Fruit fly (Drosophila melanogaster) whole organism, embryonic: ENCODE data around the gene mGluR.

Source experiments
- Atf-2 ChIP-seq: fragments of 200-800 bp; sonication (Bioruptor generic); optimal IDR thresholded peaks from 2 replicates; lab custom pipeline; 2016; ENCODE audit warnings: missing biosample characterization, missing genetic modification characterization
- Blimp-1 ChIP-seq: fragments of 200-800 bp; sonication (Bioruptor generic); optimal IDR thresholded peaks from 3 replicates; lab custom pipeline; 2018; ENCODE audit warnings: missing biosample characterization, missing genetic modification characterization, mild to moderate bottlenecking, moderate library complexity, missing genetic modification reagents
- Bteb2 ChIP-seq: fragments of 200-800 bp; sonication (Bioruptor generic); optimal IDR thresholded peaks from 2 replicates; lab custom pipeline; 2016; ENCODE audit warnings: missing biosample characterization, missing genetic modification characterization
- CG10274 ChIP-seq: fragments of 200-800 bp; sonication (Bioruptor generic); optimal IDR thresholded peaks from 3 replicates; lab custom pipeline; 2017; ENCODE audit warnings: missing biosample characterization, mild to moderate bottlenecking, missing genetic modification characterization
- CG10565 ChIP-seq: fragments of 200-800 bp; sonication (Bioruptor generic); optimal IDR thresholded peaks from 3 replicates; lab custom pipeline; 2016; ENCODE audit warnings: missing biosample characterization, mild to moderate bottlenecking, missing genetic modification characterization
- CG14965 ChIP-seq: fragments of 200-800 bp; sonication (Bioruptor generic); optimal IDR thresholded peaks from 2 replicates; lab custom pipeline; 2016; ENCODE audit warnings: missing biosample characterization, missing genetic modification characterization, borderline replicate concordance
- CG15073 ChIP-seq: fragments of 200-800 bp; sonication (Bioruptor generic); optimal IDR thresholded peaks from 2 replicates; lab custom pipeline; 2016; ENCODE audit warnings: missing biosample characterization, missing genetic modification characterization
- CG15514 ChIP-seq: fragments of 200-800 bp; sonication (Bioruptor generic); optimal IDR thresholded peaks from 3 replicates; lab custom pipeline; 2017; ENCODE audit warnings: missing biosample characterization, missing genetic modification characterization, mild to moderate bottlenecking, moderate library complexity, missing genetic modification reagents
- CG1603 ChIP-seq: fragments of 200-800 bp; sonication (Bioruptor generic); optimal IDR thresholded peaks from 2 replicates; lab custom pipeline; 2019; ENCODE audit warnings: missing biosample characterization, mild to moderate bottlenecking, missing genetic modification characterization, moderate library complexity
- CG17361 ChIP-seq: fragments of 200-800 bp; sonication (Bioruptor generic); IDR thresholded peaks from 3 replicates; pipeline ENCODE4 v1.3.6; 2022; ENCODE audit warnings: missing biosample characterization, missing genetic modification characterization
- CG1832 ChIP-seq: fragments of 200-800 bp; sonication (Bioruptor generic); optimal IDR thresholded peaks from 2 replicates; lab custom pipeline; 2017; ENCODE audit warnings: missing biosample characterization, mild to moderate bottlenecking, missing genetic modification characterization, inconsistent platforms
- CG18764 ChIP-seq: fragments of 200-800 bp; sonication (Bioruptor generic); optimal IDR thresholded peaks from 3 replicates; lab custom pipeline; 2016; ENCODE audit warnings: missing biosample characterization, missing genetic modification characterization
- CG2199 ChIP-seq: fragments of 200-800 bp; sonication (Bioruptor generic); IDR thresholded peaks from 3 replicates; pipeline ENCODE4 v1.3.6; 2022; ENCODE audit warnings: missing biosample characterization, missing genetic modification characterization
- CG2202 ChIP-seq: fragments of 200-800 bp; sonication (Bioruptor generic); optimal IDR thresholded peaks from 2 replicates; lab custom pipeline; 2018; ENCODE audit warnings: missing biosample characterization, mild to moderate bottlenecking, missing genetic modification characterization
- CG2712 ChIP-seq: fragments of 200-800 bp; optimal IDR thresholded peaks from 3 replicates; lab custom pipeline; 2019; ENCODE audit warnings: missing biosample characterization, mild to moderate bottlenecking, missing genetic modification characterization, moderate library complexity
- CG30020 ChIP-seq: fragments of 200-800 bp; optimal IDR thresholded peaks from 2 replicates; lab custom pipeline; 2019; ENCODE audit warnings: missing biosample characterization, mild to moderate bottlenecking, missing genetic modification characterization, moderate library complexity
- CG4617 ChIP-seq: fragments of 200-800 bp; sonication (Bioruptor generic); optimal IDR thresholded peaks from 3 replicates; lab custom pipeline; 2016; ENCODE audit warnings: missing biosample characterization, missing genetic modification characterization, borderline replicate concordance
- CG7271 ChIP-seq: fragments of 200-800 bp; sonication (Bioruptor generic); optimal IDR thresholded peaks from 2 replicates; lab custom pipeline; 2018; ENCODE audit warnings: missing biosample characterization, mild to moderate bottlenecking, missing genetic modification characterization, moderate library complexity
- CG7987 ChIP-seq: fragments of 200-800 bp; sonication (Bioruptor generic); optimal IDR thresholded peaks from 2 replicates; lab custom pipeline; 2018; ENCODE audit warnings: missing biosample characterization, mild to moderate bottlenecking, missing genetic modification characterization, moderate library complexity
- CG9609 ChIP-seq: fragments of 200-800 bp; sonication (Bioruptor generic); optimal IDR thresholded peaks from 3 replicates; lab custom pipeline; 2016; ENCODE audit warnings: missing biosample characterization, missing genetic modification characterization
- Camta ChIP-seq: fragments of 200-800 bp; sonication (Bioruptor generic); optimal IDR thresholded peaks from 2 replicates; lab custom pipeline; 2016; ENCODE audit warnings: missing biosample characterization, missing genetic modification characterization
- D19A ChIP-seq: fragments of 200-800 bp; optimal IDR thresholded peaks from 3 replicates; lab custom pipeline; 2019; ENCODE audit warnings: missing biosample characterization, mild to moderate bottlenecking, missing genetic modification characterization, moderate library complexity
- Dref ChIP-seq: fragments of 200-800 bp; sonication (Bioruptor generic); IDR thresholded peaks from 2 replicates; pipeline ENCODE4 v1.3.6; 2022; ENCODE audit warnings: missing biosample characterization, missing genetic modification characterization
- Ets97D ChIP-seq: fragments of 200-800 bp; sonication (Bioruptor generic); optimal IDR thresholded peaks from 3 replicates; lab custom pipeline; 2016; ENCODE audit warnings: missing biosample characterization, missing genetic modification characterization
- Kr ChIP-seq: fragments of 200-800 bp; sonication (Bioruptor generic); optimal IDR thresholded peaks from 2 replicates; lab custom pipeline; 2017; ENCODE audit warnings: missing biosample characterization, mild to moderate bottlenecking, missing genetic modification characterization
- MBD-R2 ChIP-seq: fragments of 200-800 bp; sonication (Bioruptor generic); IDR thresholded peaks from 2 replicates; pipeline ENCODE4 v1.3.6; 2022; ENCODE audit warnings: missing biosample characterization, missing genetic modification characterization
- NC2α ChIP-seq: fragments of 200-800 bp; sonication (Bioruptor generic); optimal IDR thresholded peaks from 2 replicates; lab custom pipeline; 2016; ENCODE audit warnings: missing biosample characterization, missing genetic modification characterization
- Rfx ChIP-seq: fragments of 200-800 bp; sonication (Bioruptor generic); IDR thresholded peaks from 2 replicates; pipeline ENCODE4 v1.3.6; 2022; ENCODE audit warnings: missing biosample characterization, missing genetic modification characterization
- amos ChIP-seq: fragments of 200-800 bp; sonication (Bioruptor generic); IDR thresholded peaks from 2 replicates; pipeline ENCODE4 v1.3.6; 2022; ENCODE audit warnings: missing biosample characterization, missing genetic modification characterization; ENCODE audit not compliant: partially characterized antibody
- croc ChIP-seq: fragments of 200-800 bp; sonication (Bioruptor generic); conservative IDR thresholded peaks from 3 replicates; pipeline ENCODE4 v1.3.6; 2022; ENCODE audit warnings: missing biosample characterization, missing genetic modification characterization
- emc ChIP-seq: fragments of 200-800 bp; sonication (Bioruptor generic); optimal IDR thresholded peaks from 2 replicates; lab custom pipeline; 2016; ENCODE audit warnings: missing biosample characterization, missing genetic modification characterization
- en ChIP-seq: fragments of 200-800 bp; sonication (Bioruptor generic); optimal IDR thresholded peaks from 2 replicates; lab custom pipeline; 2016; ENCODE audit warnings: missing biosample characterization, missing genetic modification characterization
- eve ChIP-seq, 2 experiments: fragments of >200 bp; optimal IDR thresholded peaks; 2 replicates each; lab custom pipeline; 2017; ENCODE audit warnings: missing biosample characterization in 2 of 2, missing genetic modification characterization in 2 of 2
- fru ChIP-seq: fragments of >200 bp; optimal IDR thresholded peaks from 2 replicates; lab custom pipeline; 2017
- ind ChIP-seq: fragments of 200-800 bp; sonication (Bioruptor generic); optimal IDR thresholded peaks from 3 replicates; lab custom pipeline; 2016; ENCODE audit warnings: missing biosample characterization, missing genetic modification characterization
- lbe ChIP-seq: fragments of 200-800 bp; sonication (Bioruptor generic); optimal IDR thresholded peaks from 2 replicates; lab custom pipeline; 2016; ENCODE audit warnings: missing biosample characterization, mild to moderate bottlenecking, missing genetic modification characterization
- lov ChIP-seq, 2 experiments: fragments of 200-800 bp in 1 of 2; fragments of >200 bp in 1 of 2; sonication (Bioruptor generic) in 1 of 2; IDR thresholded peaks in 1 of 2; optimal IDR thresholded peaks in 1 of 2; 2 replicates in 1 of 2; 3 replicates in 1 of 2; pipeline versions ENCODE4 v1.3.6 to Lab custom; 2017 to 2022; ENCODE audit warnings: missing biosample characterization in 1 of 2, missing genetic modification characterization in 1 of 2
- mirr ChIP-seq: fragments of 200-800 bp; sonication (Bioruptor generic); optimal IDR thresholded peaks from 3 replicates; lab custom pipeline; 2018; ENCODE audit warnings: missing biosample characterization, mild to moderate bottlenecking, missing genetic modification characterization
- p53 ChIP-seq: fragments of 200-800 bp; sonication (Bioruptor generic); optimal IDR thresholded peaks from 2 replicates; lab custom pipeline; 2016; ENCODE audit warnings: missing biosample characterization, missing genetic modification characterization
- pho ChIP-seq: fragments of 200-800 bp; sonication (Bioruptor generic); optimal IDR thresholded peaks from 2 replicates; lab custom pipeline; 2016; ENCODE audit warnings: missing biosample characterization, missing genetic modification characterization
- repo ChIP-seq: fragments of 200-800 bp; sonication (Bioruptor generic); optimal IDR thresholded peaks from 2 replicates; lab custom pipeline; 2016; ENCODE audit warnings: missing biosample characterization, missing genetic modification characterization
- row ChIP-seq: fragments of 200-800 bp; sonication (Bioruptor generic); IDR thresholded peaks from 3 replicates; pipeline ENCODE4 v1.3.6; 2022; ENCODE audit warnings: missing biosample characterization, missing genetic modification characterization
- twi ChIP-seq: fragments of 200-800 bp; optimal IDR thresholded peaks from 2 replicates; lab custom pipeline; 2019; ENCODE audit warnings: missing biosample characterization, mild to moderate bottlenecking, missing genetic modification characterization, moderate library complexity
- vvl ChIP-seq: fragments of 200-800 bp; sonication (Bioruptor generic); IDR thresholded peaks from 2 replicates; pipeline ENCODE4 v1.3.6; 2022; ENCODE audit warnings: missing biosample characterization, missing genetic modification characterization
- zf30C ChIP-seq: fragments of 200-800 bp; sonication (Bioruptor generic); optimal IDR thresholded peaks from 3 replicates; lab custom pipeline; 2018; ENCODE audit warnings: missing biosample characterization, mild to moderate bottlenecking, missing genetic modification characterization

mGluR gene

DNA sequence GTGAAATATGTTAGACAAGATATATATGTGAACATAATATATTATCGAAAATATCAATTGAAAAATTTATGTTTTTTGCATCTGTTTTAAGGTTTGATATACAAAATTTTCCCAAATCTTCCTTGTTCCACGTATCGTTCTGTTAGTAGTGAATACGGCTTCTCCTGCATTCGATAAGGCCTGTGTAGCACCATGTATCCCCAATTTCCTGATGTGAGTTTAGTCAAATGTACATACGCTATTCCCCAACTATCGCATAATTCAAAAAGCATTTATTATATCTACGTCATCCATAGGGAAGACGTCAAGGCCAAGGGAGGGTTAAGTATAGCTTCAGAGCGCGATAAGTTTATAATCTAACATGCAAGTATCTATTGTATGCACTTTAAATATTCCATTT, 32.0 kb upstream of the mGluR start (continued):
- peak; percentile 81 for TF ChIP-seq CG2199 (GFP tag; lab: Robert Waterston, UW)
- TF ChIP-seq Camta, result no peak
- no peak for TF ChIP-seq CG7271 (tag; lab: Kevin White, UChicago)
- no peak for TF ChIP-seq CG14965 (GFP tag; lab: Kevin White, UChicago)
- no peak for TF ChIP-seq CG10565 (GFP tag; lab: Kevin White, UChicago)
- TF ChIP-seq emc, result no peak
- no peak for TF ChIP-seq Blimp-1
- TF ChIP-seq CG2202, result no peak
- TF ChIP-seq Kr (GFP tag; lab: Kevin White, UChicago), result no peak
- no peak for TF ChIP-seq en (GFP tag; lab: Kevin White, UChicago)
- no peak for TF ChIP-seq twi
- no peak for TF ChIP-seq vvl (GFP tag; lab: Robert Waterston, UW)
- no peak for TF ChIP-seq mirr (GFP tag; lab: Kevin White, UChicago)
- TF ChIP-seq Dref, result no peak
- TF ChIP-seq Rfx (GFP tag; lab: Robert Waterston, UW), result no peak
- TF ChIP-seq CG10274 (GFP tag; lab: Kevin White, UChicago), result no peak
- peak; percentile 1 for TF ChIP-seq CG4617 (GFP tag; lab: Kevin White, UChicago)
- TF ChIP-seq pho, result no peak
- no peak for TF ChIP-seq Bteb2 (GFP tag; lab: Kevin White, UChicago)
- peak; percentile 95 for TF ChIP-seq CG1603 (tag; lab: Kevin White, UChicago)
- no peak for TF ChIP-seq zf30C (GFP tag; lab: Kevin White, UChicago)
- no peak for TF ChIP-seq ind (GFP tag; lab: Kevin White, UChicago)
- no peak for TF ChIP-seq CG9609
- no peak for TF ChIP-seq Ets97D (GFP tag; lab: Kevin White, UChicago)
- no peak for TF ChIP-seq CG17361 (GFP tag; lab: Robert Waterston, UW)
- peak; percentile 29; the same call in 1 of the 2 replicates for TF ChIP-seq amos (GFP tag; lab: Robert Waterston, UW)
- TF ChIP-seq eve (GFP tag; optimal IDR thresholded peaks at IDR 0.05; lab: Kevin White, UChicago), result peak in 1 of 2 experiments; percentile 4
- TF ChIP-seq Atf-2 (GFP tag; lab: Kevin White, UChicago), result no peak
- TF ChIP-seq p53 (GFP tag; lab: Kevin White, UChicago), result no peak
- TF ChIP-seq MBD-R2 (GFP tag; lab: Robert Waterston, UW), result peak; percentile 14; the same call in 1 of the 2 replicates
- TF ChIP-seq CG2712 (tag; lab: Kevin White, UChicago), result no peak
- peak; percentile 98 for TF ChIP-seq CG30020 (tag; lab: Kevin White, UChicago)
- TF ChIP-seq repo (GFP tag; lab: Kevin White, UChicago), result no peak
- no peak for TF ChIP-seq croc (GFP tag; lab: Robert Waterston, UW)
- no peak for TF ChIP-seq lbe
- TF ChIP-seq CG15073, result no peak
- TF ChIP-seq CG7987, result no peak
- TF ChIP-seq CG15514, result peak; percentile 96
- no peak for TF ChIP-seq fru
- no peak for TF ChIP-seq NC2α (GFP tag; lab: Kevin White, UChicago)
- no peak for TF ChIP-seq lov (optimal IDR thresholded peaks at IDR 0.05; lab: Kevin White, UChicago)
- TF ChIP-seq lov (GFP tag; IDR thresholded peaks at IDR 0.05; lab: Robert Waterston, UW), result no peak
- no peak for TF ChIP-seq CG18764
- TF ChIP-seq CG1832, result no peak

- TF ChIP-seq row (peak; percentile 78; the same call in 2 of the 3 replicates), D19A (tag; lab: Kevin White, UChicago) (peak; percentile 73)
Observed at dm6 chr4:908009-908408, 28.6 kb upstream of the mGluR start.
